Worm (Caenorhabditis elegans) whole organism, L4 larva: ENCODE results near the gene wip-1.

Experiments used
- D1046.2 ChIP-seq: fragments of 200-800 bp; sonication (Bioruptor generic); IDR thresholded peaks from 2 replicates; pipeline ENCODE4 v1.3.6; 2022; ENCODE audit warnings: missing genetic modification characterization, missing compliant biosample characterization
- F26F4.8 ChIP-seq: fragments of 200-800 bp; sonication (Bioruptor generic); conservative IDR thresholded peaks from 2 replicates; pipeline ENCODE4 v1.3.6; 2022; ENCODE audit warnings: missing genetic modification characterization, missing compliant biosample characterization
- F37D6.2 ChIP-seq: sonication (generic microtip); optimal IDR thresholded peaks from 2 replicates; lab custom pipeline; 2016; ENCODE audit warnings: mild to moderate bottlenecking, missing genetic modification characterization, missing compliant biosample characterization
- T20F7.1 ChIP-seq: fragments of 200-800 bp; sonication (Bioruptor generic); optimal IDR thresholded peaks from 2 replicates; lab custom pipeline; 2018; ENCODE audit warnings: mild to moderate bottlenecking, missing genetic modification characterization, missing compliant biosample characterization
- T26A8.4 ChIP-seq: fragments of 200-800 bp; sonication (Bioruptor generic); IDR thresholded peaks from 2 replicates; pipeline ENCODE4 v1.3.6; 2022; ENCODE audit warnings: missing genetic modification characterization, missing compliant biosample characterization
- Y105C5A.15 ChIP-seq: fragments of 200-800 bp; sonication (Bioruptor generic); IDR thresholded peaks from 2 replicates; pipeline ENCODE4 v1.3.6; 2022; ENCODE audit warnings: missing genetic modification characterization, missing compliant biosample characterization
- Y48G9A.11 ChIP-seq: fragments of 200-800 bp; sonication (Bioruptor generic); IDR thresholded peaks from 2 replicates; pipeline ENCODE4 v1.3.6; 2022; ENCODE audit warnings: missing genetic modification reagents, missing genetic modification characterization, missing compliant biosample characterization
- ZK337.2 ChIP-seq: fragments of 200-800 bp; sonication (Bioruptor generic); IDR thresholded peaks from 2 replicates; pipeline ENCODE4 v1.3.6; 2022; ENCODE audit warnings: missing genetic modification reagents, missing genetic modification characterization, missing compliant biosample characterization
- aha-1 ChIP-seq: fragments of 150-350 bp; peaks from one replicate; lab custom pipeline; 2014; ENCODE audit warnings: missing biosample characterization, missing genetic modification characterization
- ceh-32 ChIP-seq: sonication (generic microtip); optimal IDR thresholded peaks from 2 replicates; lab custom pipeline; 2016; ENCODE audit warnings: mild to moderate bottlenecking, missing genetic modification characterization, missing compliant biosample characterization; ENCODE audit not compliant: poor library complexity
- ceh-44 ChIP-seq: fragments of 200-800 bp; sonication (Bioruptor generic); IDR thresholded peaks from 2 replicates; pipeline ENCODE4 v1.3.6; 2022; ENCODE audit warnings: missing genetic modification reagents, missing genetic modification characterization, missing compliant biosample characterization
- ceh-82 ChIP-seq: sonication (generic microtip); optimal IDR thresholded peaks from 2 replicates; lab custom pipeline; 2017; ENCODE audit warnings: missing biosample characterization, missing genetic modification characterization
- ces-1 ChIP-seq: fragments of 150-350 bp; sonication (generic microtip); optimal IDR thresholded peaks from 4 replicates; lab custom pipeline; 2014; ENCODE audit warnings: missing biosample characterization, missing genetic modification reagents, missing genetic modification characterization
- cey-2 ChIP-seq: sonication (generic microtip); optimal IDR thresholded peaks from 3 replicates; lab custom pipeline; 2017; ENCODE audit warnings: missing genetic modification characterization, mild to moderate bottlenecking, missing compliant biosample characterization, antibody characterized with exemption, borderline replicate concordance; ENCODE audit not compliant: insufficient read depth
- dmd-6 ChIP-seq: fragments of 200-800 bp; sonication (Bioruptor generic); IDR thresholded peaks from 2 replicates; pipeline ENCODE4 v1.3.6; 2022; ENCODE audit warnings: missing genetic modification reagents, missing genetic modification characterization, missing compliant biosample characterization
- dmd-8 ChIP-seq: fragments of 200-800 bp; sonication (Bioruptor generic); IDR thresholded peaks from 2 replicates; pipeline ENCODE4 v1.3.6; 2022; ENCODE audit warnings: missing genetic modification characterization, missing compliant biosample characterization
- duxl-1 ChIP-seq: sonication (generic microtip); optimal IDR thresholded peaks from 2 replicates; lab custom pipeline; 2016; ENCODE audit warnings: mild to moderate bottlenecking, missing genetic modification characterization, moderate library complexity, missing compliant biosample characterization; ENCODE audit not compliant: poor library complexity
- dve-1 ChIP-seq: sonication (generic microtip); optimal IDR thresholded peaks from 2 replicates; lab custom pipeline; 2017; ENCODE audit warnings: antibody characterized with exemption, mild to moderate bottlenecking, missing genetic modification characterization, missing compliant biosample characterization; ENCODE audit not compliant: insufficient read depth
- egl-43 ChIP-seq: fragments of 200-800 bp; sonication (Bioruptor generic); IDR thresholded peaks from 2 replicates; pipeline ENCODE4 v1.3.6; 2022; ENCODE audit warnings: missing genetic modification reagents, missing genetic modification characterization, missing compliant biosample characterization
- fkh-10 ChIP-seq: fragments of 150-350 bp; optimal IDR thresholded peaks from 2 replicates; lab custom pipeline; 2014; ENCODE audit warnings: missing biosample characterization, missing genetic modification reagents, missing genetic modification characterization
- fos-1 ChIP-seq: fragments of 150-350 bp; optimal IDR thresholded peaks from 2 replicates; lab custom pipeline; 2014; ENCODE audit warnings: missing biosample characterization, missing genetic modification characterization
- lin-1 ChIP-seq: fragments of 200-800 bp; sonication (Bioruptor generic); IDR thresholded peaks from 2 replicates; pipeline ENCODE4 v1.3.6; 2022; ENCODE audit warnings: missing genetic modification reagents, missing genetic modification characterization, missing compliant biosample characterization
- lin-29 ChIP-seq: fragments of 200-800 bp; sonication (Bioruptor generic); IDR thresholded peaks from 2 replicates; pipeline ENCODE4 v1.3.6; 2022; ENCODE audit warnings: missing genetic modification reagents, missing genetic modification characterization, missing compliant biosample characterization
- lin-38 ChIP-seq: fragments of 200-800 bp; sonication (Bioruptor generic); IDR thresholded peaks from 2 replicates; pipeline ENCODE4 v1.3.6; 2022; ENCODE audit warnings: missing genetic modification reagents, missing genetic modification characterization, missing compliant biosample characterization
- lin-39 ChIP-seq: fragments of 150-350 bp; optimal IDR thresholded peaks from 2 replicates; lab custom pipeline; 2014; ENCODE audit warnings: missing biosample characterization, missing genetic modification reagents, missing genetic modification characterization
- lir-3 ChIP-seq: sonication (generic microtip); optimal IDR thresholded peaks from 2 replicates; lab custom pipeline; 2016; ENCODE audit warnings: mild to moderate bottlenecking, missing genetic modification characterization, missing compliant biosample characterization
- madf-9 ChIP-seq: fragments of 200-800 bp; sonication (Bioruptor generic); conservative IDR thresholded peaks from 2 replicates; pipeline ENCODE4 v1.3.6; 2022; ENCODE audit warnings: missing genetic modification reagents, missing genetic modification characterization, missing compliant biosample characterization
- mdl-1 ChIP-seq, 2 experiments: fragments of 150-350 bp in 1 of 2; sonication (generic microtip) in 1 of 2; optimal IDR thresholded peaks; 2 replicates each; lab custom pipeline; 2014 to 2017; ENCODE audit warnings: missing biosample characterization in 2 of 2, missing genetic modification characterization in 2 of 2
- mxl-3 ChIP-seq: fragments of 200-800 bp; sonication (Bioruptor generic); optimal IDR thresholded peaks from 2 replicates; lab custom pipeline; 2018; ENCODE audit warnings: mild to moderate bottlenecking, missing genetic modification characterization, missing compliant biosample characterization
- nhr-10 ChIP-seq: fragments of 150-350 bp; optimal IDR thresholded peaks from 2 replicates; lab custom pipeline; 2014; ENCODE audit warnings: missing biosample characterization, missing genetic modification characterization
- nhr-237 ChIP-seq: sonication (generic microtip); optimal IDR thresholded peaks from 2 replicates; lab custom pipeline; 2017; ENCODE audit warnings: missing biosample characterization, missing genetic modification characterization
- nhr-25 ChIP-seq: sonication (generic microtip); optimal IDR thresholded peaks from 2 replicates; lab custom pipeline; 2017; ENCODE audit warnings: missing genetic modification characterization, mild to moderate bottlenecking, missing compliant biosample characterization, antibody characterized with exemption, moderate library complexity, borderline replicate concordance; ENCODE audit not compliant: insufficient read depth
- nhr-28 ChIP-seq: fragments of 150-350 bp; optimal IDR thresholded peaks from 2 replicates; lab custom pipeline; 2014; ENCODE audit warnings: missing biosample characterization, missing genetic modification characterization
- nhr-41 ChIP-seq: fragments of 200-800 bp; sonication (Bioruptor generic); IDR thresholded peaks from 2 replicates; pipeline ENCODE4 v1.3.6; 2022; ENCODE audit warnings: missing genetic modification reagents, missing genetic modification characterization, missing compliant biosample characterization
- nhr-42 ChIP-seq: fragments of 200-800 bp; sonication (Bioruptor generic); IDR thresholded peaks from 2 replicates; pipeline ENCODE4 v1.3.6; 2022; ENCODE audit warnings: missing genetic modification characterization, missing compliant biosample characterization
- nhr-6 ChIP-seq: fragments of 150-350 bp; optimal IDR thresholded peaks from 2 replicates; lab custom pipeline; 2014; ENCODE audit warnings: missing biosample characterization, missing genetic modification characterization
- nhr-76 ChIP-seq: fragments of 150-350 bp; optimal IDR thresholded peaks from 2 replicates; lab custom pipeline; 2014; ENCODE audit warnings: missing biosample characterization, missing genetic modification characterization
- nhr-77 ChIP-seq: fragments of 150-350 bp; optimal IDR thresholded peaks from 2 replicates; lab custom pipeline; 2014; ENCODE audit warnings: missing biosample characterization, missing genetic modification characterization
- php-3 ChIP-seq: fragments of 200-800 bp; sonication (Bioruptor generic); IDR thresholded peaks from 2 replicates; pipeline ENCODE4 v1.3.6; 2022; ENCODE audit warnings: missing genetic modification reagents, missing genetic modification characterization, missing compliant biosample characterization
- rbr-2 ChIP-seq: sonication (generic microtip); optimal IDR thresholded peaks from 2 replicates; lab custom pipeline; 2016; ENCODE audit warnings: missing genotype, missing genetic modification characterization, missing compliant biosample characterization
- saeg-2 ChIP-seq: fragments of 200-800 bp; sonication (Bioruptor generic); IDR thresholded peaks from 2 replicates; pipeline ENCODE4 v1.3.6; 2022; ENCODE audit warnings: missing genetic modification reagents, missing genetic modification characterization, missing compliant biosample characterization
- sdz-12 ChIP-seq: fragments of 200-800 bp; sonication (Bioruptor generic); optimal IDR thresholded peaks from 2 replicates; lab custom pipeline; 2018; ENCODE audit warnings: mild to moderate bottlenecking, missing genetic modification characterization, missing compliant biosample characterization
- skn-1 ChIP-seq: fragments of 150-350 bp; optimal IDR thresholded peaks from 2 replicates; lab custom pipeline; 2014; ENCODE audit warnings: missing biosample characterization, missing genetic modification characterization
- snpc-1.2 ChIP-seq: fragments of 200-800 bp; sonication (Bioruptor generic); IDR thresholded peaks from 2 replicates; pipeline ENCODE4 v1.3.6; 2022; ENCODE audit warnings: missing genetic modification reagents, missing genetic modification characterization, missing compliant biosample characterization
- tag-97 ChIP-seq: fragments of 200-800 bp; sonication (Bioruptor generic); IDR thresholded peaks from 2 replicates; pipeline ENCODE4 v1.3.6; 2022; ENCODE audit warnings: missing genetic modification characterization, missing compliant biosample characterization
- unc-130 ChIP-seq: sonication (generic microtip); optimal IDR thresholded peaks from 2 replicates; lab custom pipeline; 2016; ENCODE audit warnings: missing genetic modification reagents, missing genetic modification characterization, missing compliant biosample characterization
- unc-39 ChIP-seq: sonication (generic microtip); optimal IDR thresholded peaks from 2 replicates; lab custom pipeline; 2017; ENCODE audit warnings: missing biosample characterization, missing genetic modification characterization
- zag-1 ChIP-seq: fragments of 150-350 bp; optimal IDR thresholded peaks from 2 replicates; lab custom pipeline; 2014; ENCODE audit warnings: missing biosample characterization, missing genetic modification characterization
- zfp-2 ChIP-seq: sonication (generic microtip); optimal IDR thresholded peaks from 2 replicates; lab custom pipeline; 2016; ENCODE audit warnings: mild to moderate bottlenecking, missing genetic modification characterization, missing compliant biosample characterization
- ztf-11 ChIP-seq: fragments of 150-350 bp; optimal IDR thresholded peaks from 2 replicates; lab custom pipeline; 2014; ENCODE audit warnings: missing biosample characterization, missing genetic modification characterization
- ztf-7 ChIP-seq: fragments of 150-350 bp; optimal IDR thresholded peaks from 2 replicates; lab custom pipeline; 2014; ENCODE audit warnings: missing biosample characterization, missing genetic modification characterization

Gene wip-1

ce11 chrIII:5025136-5025629 is 6.7 kb downstream of the wip-1 start (continued):
- TF ChIP-seq mdl-1 (tag; optimal IDR thresholded peaks at IDR 0.05; lab: Kevin White, UChicago) (no peak), lir-3 (tag; lab: Kevin White, UChicago) (no peak), zag-1 (tag; lab: Kevin White, UChicago) (no peak), Y48G9A.11 (GFP tag; lab: Robert Waterston, UW) (peak; percentile 17; the same call in 1 of the 2 replicates), D1046.2 (GFP tag; lab: Robert Waterston, UW) (no peak), lin-39 (tag; lab: Kevin White, UChicago) (no peak), nhr-28 (no peak), ces-1 (GFP tag; lab: Kevin White, UChicago) (no peak), unc-39 (tag; lab: Kevin White, UChicago) (no peak), Y105C5A.15 (GFP tag; lab: Robert Waterston, UW) (no peak), nhr-77 (no peak), nhr-237 (tag; lab: Kevin White, UChicago) (no peak), tag-97 (GFP tag; lab: Robert Waterston, UW) (no peak), ZK337.2 (GFP tag; lab: Robert Waterston, UW) (0 out of 2 replicates have a peak, but pooled peaks have one; percentile 26), nhr-25 (no peak), ztf-11 (tag; lab: Kevin White, UChicago) (no peak), saeg-2 (GFP tag; lab: Robert Waterston, UW) (no peak), nhr-41 (GFP tag; lab: Robert Waterston, UW) (no peak), nhr-42 (GFP tag; lab: Robert Waterston, UW) (no peak), fkh-10 (no peak), dve-1 (tag; lab: Kevin White, UChicago) (peak; percentile 27), F37D6.2 (tag; lab: Kevin White, UChicago) (no peak), ceh-44 (no peak), ceh-82 (tag; lab: Kevin White, UChicago) (no peak), unc-130 (GFP tag; lab: Kevin White, UChicago) (no peak), aha-1 (tag; lab: Kevin White, UChicago) (peak; percentile 80), dmd-8 (no peak), dmd-6 (GFP tag; lab: Robert Waterston, UW) (peak; percentile 49), nhr-10 (tag; lab: Kevin White, UChicago) (no peak), skn-1 (tag; lab: Kevin White, UChicago) (no peak), ceh-32 (tag; lab: Kevin White, UChicago) (no peak), T20F7.1 (peak; percentile 62), madf-9 (GFP tag; lab: Robert Waterston, UW) (peak; percentile 65), cey-2 (tag; lab: Kevin White, UChicago) (no peak), zfp-2 (tag; lab: Kevin White, UChicago) (no peak), sdz-12 (GFP tag; lab: Kevin White, UChicago) (peak; percentile 41), nhr-76 (tag; lab: Kevin White, UChicago) (no peak), rbr-2 (tag; lab: Kevin White, UChicago) (peak; percentile 46), F26F4.8 (no peak), lin-29 (GFP tag; lab: Robert Waterston, UW) (no peak), duxl-1 (tag; lab: Kevin White, UChicago) (no peak), php-3 (GFP tag; lab: Robert Waterston, UW) (0 out of 2 replicates have a peak, but pooled peaks have one; percentile 11), egl-43 (no peak), lin-38 (GFP tag; lab: Robert Waterston, UW) (peak; percentile 55; the same call in 1 of the 2 replicates), mxl-3 (GFP tag; lab: Kevin White, UChicago) (no peak), nhr-6 (no peak), ztf-7 (tag; lab: Kevin White, UChicago) (no peak), T26A8.4 (GFP tag; lab: Robert Waterston, UW) (peak; percentile 60), fos-1 (no peak), lin-1 (0 out of 2 replicates have a peak, but pooled peaks have one; percentile 18), snpc-1.2 (GFP tag; lab: Robert Waterston, UW) (peak; percentile 41; the same call in 1 of the 2 replicates)
